Worm (Caenorhabditis elegans): ENCODE data around the gene ZC204.14.
"Not testable (repeated sequence)": the region's sequence is repeated elsewhere in the genome, so short reads cannot be mapped to it uniquely, and the experiment has no call there.

Gene ZC204.14

DNA sequence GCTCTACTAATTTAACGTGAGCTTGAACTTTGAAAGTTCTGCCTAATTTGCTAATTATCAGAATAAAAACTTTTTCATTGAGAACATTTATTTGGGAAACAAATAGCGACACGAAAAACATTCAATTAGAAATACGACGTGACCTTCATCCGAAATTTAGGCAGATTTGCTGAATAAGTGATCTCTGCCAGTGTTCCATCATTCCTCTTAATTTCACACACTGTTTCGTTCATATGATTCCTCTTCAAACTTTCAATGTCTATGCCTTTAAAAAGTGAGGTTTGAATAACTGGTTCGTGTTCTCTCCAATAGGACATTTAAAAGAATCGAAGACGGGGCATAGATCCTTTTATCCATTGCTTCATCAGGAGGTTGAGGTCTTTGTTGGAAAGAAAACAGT lies 12.2 kb downstream of the ZC204.14 start, which contains the start of gene fbxb-20:
TSS of gene fbxb-20 (minus strand) at position 101 of the 400 bp plus-strand sequence.
- TF ChIP-seq nhr-23 (tag; optimal IDR thresholded peaks at IDR 0.05) (no peak), nhr-25 (tag; optimal IDR thresholded peaks at IDR 0.05) (no peak), aly-2 (tag; optimal IDR thresholded peaks at IDR 0.05) (no peak), egl-27 (tag; optimal IDR thresholded peaks at IDR 0.05) (no peak), mbf-1 (tag; optimal IDR thresholded peaks at IDR 0.05) (no peak), peb-1 (tag; optimal IDR thresholded peaks at IDR 0.05) (no peak), nhr-10 (tag; optimal IDR thresholded peaks at IDR 0.05) (no peak), nhr-129 (tag; optimal IDR thresholded peaks at IDR 0.05) (no peak), sem-4 (tag; optimal IDR thresholded peaks at IDR 0.05) (no peak)

- TF ChIP-seq blmp-1 (tag; optimal IDR thresholded peaks at IDR 0.05; ENCODE audit: insufficient read depth) (no peak), lin-13 (GFP tag; optimal IDR thresholded peaks at IDR 0.05) (no peak), dmd-4 (tag; optimal IDR thresholded peaks at IDR 0.05) (no peak), nhr-6 (tag; optimal IDR thresholded peaks at IDR 0.05) (no peak), sma-3 (GFP tag; optimal IDR thresholded peaks at IDR 0.05) (no peak), nhr-12 (tag; optimal IDR thresholded peaks at IDR 0.05) (no peak), sem-4 (tag; optimal IDR thresholded peaks at IDR 0.05) (no peak), zag-1 (tag; optimal IDR thresholded peaks at IDR 0.05) (no peak), sma-9 (GFP tag; optimal IDR thresholded peaks at IDR 0.05) (no peak), sma-9 (tag; optimal IDR thresholded peaks at IDR 0.05) (no peak), crh-2 (tag; optimal IDR thresholded peaks at IDR 0.05) (no peak), ZK546.5 (tag; optimal IDR thresholded peaks at IDR 0.05) (no peak), fos-1 (tag; optimal IDR thresholded peaks at IDR 0.05) (no peak), gmeb-1 (tag; optimal IDR thresholded peaks at IDR 0.05) (no peak), lin-39 (tag; optimal IDR thresholded peaks at IDR 0.05) (no peak), snpc-4 (tag; optimal IDR thresholded peaks at IDR 0.05) (no peak), nhr-11 (tag; optimal IDR thresholded peaks at IDR 0.05) (no peak), R02D3.7 (tag; optimal IDR thresholded peaks at IDR 0.05) (no peak), mab-5 (tag; optimal IDR thresholded peaks at IDR 0.05) (no peak), ama-1 (optimal IDR thresholded peaks at IDR 0.05) (no peak)
These were observed 14.0 kb downstream of the ZC204.14 start, which contains the start of gene fbxb-21 for ce11 chrII:1648768-1649167. Gene fbxb-21, minus strand, starts transcription at chrII:1648868.

DNA sequence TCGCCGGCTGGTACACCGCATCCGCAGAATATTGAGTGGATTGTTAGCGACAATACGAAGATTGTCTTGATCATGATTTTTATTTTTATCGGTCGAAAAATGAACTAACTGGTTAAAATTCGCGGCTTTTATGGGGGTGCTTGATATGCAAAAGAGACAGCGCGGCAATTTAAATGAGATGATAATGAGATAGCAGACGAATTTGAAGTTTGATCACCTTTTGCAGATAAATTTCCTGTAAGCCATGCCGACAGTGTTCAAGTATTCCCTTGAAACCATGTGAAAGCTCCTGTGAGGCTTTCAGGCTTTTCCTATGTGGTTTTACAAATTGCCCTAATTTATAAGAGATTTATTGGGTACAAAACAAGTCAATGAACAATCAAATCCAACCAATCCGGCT lies 16.6 kb downstream of the ZC204.14 start, which contains the start of gene ZC204.17:
TSS of gene ZC204.17 (minus strand) at position 101 of the 400 bp plus-strand sequence.
- no peak for TF ChIP-seq gmeb-1 (tag; optimal IDR thresholded peaks at IDR 0.05)
- TF ChIP-seq lin-39 (tag; optimal IDR thresholded peaks at IDR 0.05) = no peak
- TF ChIP-seq nhr-237 (tag; optimal IDR thresholded peaks at IDR 0.05) = no peak
- TF ChIP-seq nhr-12 (tag; optimal IDR thresholded peaks at IDR 0.05) = no peak
- TF ChIP-seq peb-1 (tag; optimal IDR thresholded peaks at IDR 0.05) = no peak
- TF ChIP-seq elt-1 (tag; optimal IDR thresholded peaks at IDR 0.05) = no peak
- no peak for TF ChIP-seq aly-2 (tag; optimal IDR thresholded peaks at IDR 0.05)
- no peak for TF ChIP-seq ztf-1 (GFP tag; conservative IDR thresholded peaks at IDR 0.05)
- TF ChIP-seq alr-1 (tag; optimal IDR thresholded peaks at IDR 0.05) = no peak
- TF ChIP-seq lin-11 (tag; optimal IDR thresholded peaks at IDR 0.05) = no peak

DNA sequence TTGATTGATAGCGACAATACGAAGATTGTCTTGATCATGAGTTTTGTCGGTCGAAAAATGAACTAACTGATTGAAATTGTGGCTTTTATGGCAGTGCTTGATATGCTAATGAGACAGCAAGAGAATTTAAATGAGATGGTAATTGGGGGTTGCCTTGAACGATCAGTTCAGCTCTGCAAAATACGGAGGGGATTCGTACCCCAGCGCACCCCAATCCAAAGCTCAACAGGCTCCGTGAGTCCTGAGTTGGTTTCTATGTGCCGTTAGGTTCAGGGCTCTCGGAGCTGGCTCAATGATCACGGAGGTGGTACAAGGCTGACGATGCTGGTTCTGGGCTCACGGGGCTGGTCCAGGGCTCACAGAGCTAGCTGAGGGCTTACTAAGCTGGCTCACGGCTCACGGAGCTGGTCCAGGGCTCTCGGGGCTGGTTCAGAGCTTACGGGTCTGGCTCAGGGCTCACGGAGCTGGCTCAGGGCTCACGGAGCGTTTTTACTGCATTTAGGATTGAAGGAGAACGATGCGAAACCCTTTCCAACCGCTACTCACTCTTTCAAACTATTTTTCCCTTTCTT lies 17.9 kb downstream of the ZC204.14 start, which contains the start of gene ZC204.6:
TSS of gene ZC204.6 (minus strand) at position 51 of the 572 bp plus-strand sequence.
- TF ChIP-seq nhr-77 (tag; optimal IDR thresholded peaks at IDR 0.05) (no peak), ama-1 (optimal IDR thresholded peaks at IDR 0.05) (no peak), crh-2 (tag; optimal IDR thresholded peaks at IDR 0.05) (no peak), nhr-12 (tag; optimal IDR thresholded peaks at IDR 0.05) (no peak)

- TF ChIP-seq lin-11 (tag; optimal IDR thresholded peaks at IDR 0.05) = no peak
These were observed 22.3 kb downstream of the ZC204.14 start, which contains the start of gene srh-72 for ce11 chrII:1640496-1640895. Gene srh-72, minus strand, starts transcription at chrII:1640596.

ce11 chrII:1636392-1636791 lies 26.4 kb downstream of the ZC204.14 start, which contains the start of gene srg-20:
Gene srg-20, plus strand, starts transcription at chrII:1636692.
- not testable (repeated sequence) for TF ChIP-seq nhr-11 (tag; optimal IDR thresholded peaks at IDR 0.05); R02D3.7 (tag; optimal IDR thresholded peaks at IDR 0.05); sma-9 (GFP tag; optimal IDR thresholded peaks at IDR 0.05); sma-9 (tag; optimal IDR thresholded peaks at IDR 0.05)

Data from whole organism, L2 larva.